Fruit fly (Drosophila melanogaster): ENCODE results near the gene SdhD.
A peak's percentile ranks its signal among the peaks of the same experiment; 100 is the strongest.

SdhD gene

DNA sequence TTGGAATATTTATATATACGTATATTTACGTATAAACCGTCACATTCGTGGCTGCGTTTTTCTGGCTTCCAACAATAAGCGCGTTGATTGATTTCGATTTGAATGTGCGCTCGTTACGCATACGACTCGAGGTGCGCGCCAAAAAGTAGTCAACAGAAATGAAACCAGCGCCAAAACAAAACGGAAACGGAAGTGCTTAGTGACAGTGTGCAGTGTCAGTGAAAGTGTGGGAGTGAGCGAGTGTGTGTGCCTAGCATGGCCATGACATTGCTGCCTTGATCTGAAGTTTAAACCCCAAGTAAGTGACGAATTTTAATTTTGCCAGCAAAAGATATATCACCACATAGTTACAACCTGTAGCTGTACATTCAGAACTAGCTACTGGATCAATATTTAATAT lies 43.3 kb upstream of the SdhD start, which contains the start of gene CG34355 (continued):
- TF ChIP-seq ac (GFP tag; optimal IDR thresholded peaks at IDR 0.05) (peak; percentile 18), Lhr (GFP tag; optimal IDR thresholded peaks at IDR 0.05) (peak; percentile 19), fd3F (GFP tag; optimal IDR thresholded peaks at IDR 0.05) (no peak), dmrt99B (tag; optimal IDR thresholded peaks at IDR 0.05) (no peak), CG31441 (GFP tag; IDR thresholded peaks at IDR 0.05) (no peak), sob (GFP tag; IDR thresholded peaks at IDR 0.05) (no peak), TFAM (GFP tag; optimal IDR thresholded peaks at IDR 0.05) (no peak), MTF-1 (GFP tag; optimal IDR thresholded peaks at IDR 0.05; ENCODE audit: borderline replicate concordance) (peak; percentile 36), CG6854 (GFP tag; optimal IDR thresholded peaks at IDR 0.05) (peak; percentile 42), Sry-β (GFP tag; optimal IDR thresholded peaks at IDR 0.05) (no peak)

DNA sequence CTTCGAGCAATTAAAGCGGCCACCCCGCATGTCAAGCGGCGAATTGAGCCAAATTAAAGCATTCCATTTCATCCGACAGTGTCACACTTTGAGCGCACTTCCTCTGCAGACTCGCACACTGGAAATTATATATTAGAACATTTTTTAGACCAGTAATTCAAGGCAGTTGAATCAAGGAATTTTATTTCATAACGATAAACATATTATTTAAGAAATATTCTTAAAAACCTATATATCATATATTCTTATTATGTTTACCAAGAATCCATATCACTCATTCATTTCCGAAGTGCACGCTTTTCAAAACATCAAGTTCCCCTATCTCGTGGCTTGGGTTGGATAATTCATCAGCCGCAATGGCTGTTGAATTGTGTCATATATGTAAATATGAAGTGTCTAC lies 31.1 kb upstream of the SdhD start:
- TF ChIP-seq Drgx (GFP tag; IDR thresholded peaks at IDR 0.05), result peak; percentile 43; the same call in 1 of the 2 replicates
- TF ChIP-seq CG3995 (GFP tag; optimal IDR thresholded peaks at IDR 0.05), result no peak
- TF ChIP-seq pita (GFP tag; optimal IDR thresholded peaks at IDR 0.05), result no peak
- TF ChIP-seq CG15011 (GFP tag; optimal IDR thresholded peaks at IDR 0.05), result no peak
- peak; percentile 13; the same call in 1 of the 2 replicates for TF ChIP-seq Xrp1 (GFP tag; IDR thresholded peaks at IDR 0.05)
- TF ChIP-seq gt (GFP tag; IDR thresholded peaks at IDR 0.05), result no peak
- no peak for TF ChIP-seq gsb (GFP tag; IDR thresholded peaks at IDR 0.05)
- TF ChIP-seq row (GFP tag; IDR thresholded peaks at IDR 0.05), result peak; percentile 46; the same call in 2 of the 3 replicates
- TF ChIP-seq Hmr (GFP tag; optimal IDR thresholded peaks at IDR 0.05), result no peak
- no peak for TF ChIP-seq CG4707 (GFP tag; optimal IDR thresholded peaks at IDR 0.05)
- TF ChIP-seq CG6689 (GFP tag; IDR thresholded peaks at IDR 0.05), result 0 out of 2 replicates have a peak, but pooled peaks have one; percentile 12

DNA sequence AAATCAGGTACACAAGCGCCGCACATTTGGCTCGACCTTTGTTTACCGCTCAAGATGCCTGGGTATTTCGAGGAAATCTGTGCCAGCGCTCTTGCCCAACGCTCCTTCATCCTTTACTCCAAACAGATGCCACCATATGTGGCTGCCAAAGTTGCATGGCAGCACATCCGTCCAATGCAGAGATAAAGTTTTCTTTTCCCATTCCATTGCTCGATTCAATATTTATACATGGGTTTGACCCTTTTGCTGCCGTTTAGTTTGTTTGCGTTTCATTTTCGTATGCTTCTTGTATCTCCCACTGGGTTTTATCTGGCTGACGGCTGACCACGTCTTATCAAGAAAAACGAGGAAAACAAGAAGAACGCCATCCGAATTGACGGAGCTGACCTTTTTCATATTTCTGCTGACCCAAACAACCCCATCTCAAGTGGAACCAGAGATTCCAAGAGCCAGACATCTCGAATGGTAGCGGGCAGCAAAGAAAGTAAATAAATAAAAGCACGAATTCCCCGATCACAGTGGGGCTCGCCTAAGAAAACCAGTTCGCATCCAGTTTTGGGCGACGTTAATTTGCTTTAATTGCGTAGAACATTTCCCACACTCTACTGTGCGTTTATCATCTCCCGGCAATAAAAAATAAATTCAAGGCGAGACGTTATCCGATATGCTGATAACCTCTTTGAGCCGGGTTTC lies 30.2 kb upstream of the SdhD start:
- TF ChIP-seq CG6791 (GFP tag; IDR thresholded peaks at IDR 0.05; ENCODE audit: partially characterized antibody), result 0 out of 3 replicates have a peak, but pooled peaks have one; percentile 25
- TF ChIP-seq CG7372 (GFP tag; IDR thresholded peaks at IDR 0.05), result 0 out of 2 replicates have a peak, but pooled peaks have one; percentile 12
- peak; percentile 94 for TF ChIP-seq grau (tag; optimal IDR thresholded peaks at IDR 0.05)
- TF ChIP-seq tll (GFP tag; optimal IDR thresholded peaks at IDR 0.05), result peak in 1 of 2 experiments; percentile 51
- TF ChIP-seq Hr78 (GFP tag; optimal IDR thresholded peaks at IDR 0.05), result peak in 1 of 2 experiments; percentile 90
- peak; percentile 92 for TF ChIP-seq sd (tag; optimal IDR thresholded peaks at IDR 0.05)
- no peak for TF ChIP-seq Pdp1 (GFP tag; optimal IDR thresholded peaks at IDR 0.05)
- TF ChIP-seq Blimp-1 (GFP tag; optimal IDR thresholded peaks at IDR 0.05), result peak; percentile 56
- TF ChIP-seq CG15696 (tag; optimal IDR thresholded peaks at IDR 0.05), result peak; percentile 43
- no peak for TF ChIP-seq prd (optimal IDR thresholded peaks at IDR 0.05)
- peak; percentile 29; the same call in 1 of the 3 replicates for TF ChIP-seq prd (GFP tag; IDR thresholded peaks at IDR 0.05)
- peak; percentile 31; the same call in 1 of the 4 replicates for TF ChIP-seq Gug (GFP tag; IDR thresholded peaks at IDR 0.05)
- peak in 1 of 3 experiments; percentile 56 for TF ChIP-seq Stat92E (GFP tag; optimal IDR thresholded peaks at IDR 0.05)
- no peak for TF ChIP-seq kay (GFP tag; optimal IDR thresholded peaks at IDR 0.05)
- peak; percentile 77 for TF ChIP-seq Kr (GFP tag; optimal IDR thresholded peaks at IDR 0.05)
- peak; percentile 46 for TF ChIP-seq slbo (GFP tag; IDR thresholded peaks at IDR 0.05)
- TF ChIP-seq Med (GFP tag), result peak; percentile 83
- TF ChIP-seq kni (GFP tag; optimal IDR thresholded peaks at IDR 0.05), result peak; percentile 82
- peak; percentile 44 for TF ChIP-seq CG9932 (GFP tag; IDR thresholded peaks at IDR 0.05)
- TF ChIP-seq amos (GFP tag; IDR thresholded peaks at IDR 0.05; ENCODE audit: partially characterized antibody), result no peak
- TF ChIP-seq ci (GFP tag; IDR thresholded peaks at IDR 0.05), result 0 out of 3 replicates have a peak, but pooled peaks have one; percentile 35
- TF ChIP-seq CG11085 (GFP tag; IDR thresholded peaks at IDR 0.05), result no peak
- peak; percentile 29 for TF ChIP-seq CG17359 (tag; optimal IDR thresholded peaks at IDR 0.05)
- TF ChIP-seq tna (GFP tag; IDR thresholded peaks at IDR 0.05; ENCODE audit: partially characterized antibody), result no peak
- peak; percentile 10 for TF ChIP-seq Abd-B (GFP tag; optimal IDR thresholded peaks at IDR 0.05)

Measured in whole organism, embryonic.